Worm (Caenorhabditis elegans): ENCODE measurements around the gene bpl-1.

- TF ChIP-seq lsy-2 (tag; optimal IDR thresholded peaks at IDR 0.05) (no peak), dpl-1 (GFP tag; optimal IDR thresholded peaks at IDR 0.05) (no peak), nhr-85 (tag) (no peak), ztf-11 (tag; optimal IDR thresholded peaks at IDR 0.05) (no peak), alr-1 (tag; optimal IDR thresholded peaks at IDR 0.05; ENCODE audit: borderline replicate concordance) (no peak)
These were observed 26.0 kb upstream of the bpl-1 start for ce11 chrII:6248029-6248428.

Data from whole organism, L1 larva.